Fruit fly (Drosophila melanogaster): ENCODE measurements around the gene btsz.
A peak's percentile ranks its signal among the peaks of the same experiment; 100 is the strongest.

The btsz gene

DNA sequence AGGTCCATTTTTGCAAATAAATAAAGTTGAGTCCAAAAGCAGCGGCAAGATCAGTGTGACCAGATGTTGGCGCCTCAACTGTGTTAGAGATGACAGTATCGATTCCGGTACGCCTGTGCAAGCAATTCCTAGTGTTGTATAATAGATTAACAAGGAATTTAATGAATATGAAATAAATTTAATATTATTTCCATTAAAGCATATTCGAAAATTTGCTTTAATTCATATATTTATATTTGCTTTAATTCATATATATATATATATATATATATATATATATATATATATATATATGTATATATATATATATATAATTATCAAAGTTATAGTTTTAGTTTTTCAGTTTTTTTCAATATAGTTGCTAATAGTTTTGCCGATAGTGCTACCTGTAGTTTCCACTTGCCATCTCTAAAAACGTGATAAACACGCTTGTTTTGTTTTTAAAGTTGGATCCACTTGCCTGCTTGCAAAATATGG lies 23.0 kb upstream of the btsz start, which contains the start of the genes Nup93-2 and CG3817 (continued):
- TF ChIP-seq dac (GFP tag; optimal IDR thresholded peaks at IDR 0.05) (no peak), CG31627 (GFP tag; optimal IDR thresholded peaks at IDR 0.05) (peak; percentile 37), Sox14 (GFP tag; optimal IDR thresholded peaks at IDR 0.05) (peak; percentile 23), CG10631 (GFP tag; optimal IDR thresholded peaks at IDR 0.05) (no peak), CG8319 (GFP tag; optimal IDR thresholded peaks at IDR 0.05) (peak; percentile 48), Eip75B (GFP tag; optimal IDR thresholded peaks at IDR 0.05) (peak; percentile 45), Eip78C (GFP tag) (peak; percentile 92), CG10669 (GFP tag; optimal IDR thresholded peaks at IDR 0.05) (no peak), CG15336 (GFP tag; IDR thresholded peaks at IDR 0.05) (peak; percentile 26; the same call in 1 of the 2 replicates), achi (GFP tag; optimal IDR thresholded peaks at IDR 0.05) (no peak), CG3032 (tag; optimal IDR thresholded peaks at IDR 0.05) (peak; percentile 78), fd59A (GFP tag; optimal IDR thresholded peaks at IDR 0.05) (no peak), svp (GFP tag) (no peak), CG6854 (GFP tag; optimal IDR thresholded peaks at IDR 0.05) (no peak), CG16779 (tag; optimal IDR thresholded peaks at IDR 0.05) (no peak), Sox102F (GFP tag; optimal IDR thresholded peaks at IDR 0.05) (no peak), CG9139 (GFP tag; optimal IDR thresholded peaks at IDR 0.05) (no peak), Gug (GFP tag; IDR thresholded peaks at IDR 0.05) (no peak), OdsH (GFP tag; optimal IDR thresholded peaks at IDR 0.05) (no peak), CG6276 (GFP tag; optimal IDR thresholded peaks at IDR 0.05) (no peak), dsx (GFP tag; optimal IDR thresholded peaks at IDR 0.05; ENCODE audit: poor library complexity, severe bottlenecking) (peak; percentile 64), fkh (GFP tag; optimal IDR thresholded peaks at IDR 0.05) (no peak), Smox (GFP tag; optimal IDR thresholded peaks at IDR 0.05) (no peak), CG6792 (GFP tag; optimal IDR thresholded peaks at IDR 0.05) (peak; percentile 65), vri (GFP tag; optimal IDR thresholded peaks at IDR 0.05) (no peak), topi (GFP tag; optimal IDR thresholded peaks at IDR 0.05) (peak; percentile 58), CG6808 (GFP tag; optimal IDR thresholded peaks at IDR 0.05) (no peak), CG11762 (GFP tag; optimal IDR thresholded peaks at IDR 0.05; ENCODE audit: insufficient read depth) (no peak), esn (GFP tag; optimal IDR thresholded peaks at IDR 0.05) (peak; percentile 70), net (GFP tag; optimal IDR thresholded peaks at IDR 0.05) (no peak), Hr38 (GFP tag; optimal IDR thresholded peaks at IDR 0.05) (no peak), Blimp-1 (GFP tag; optimal IDR thresholded peaks at IDR 0.05) (no peak)

DNA sequence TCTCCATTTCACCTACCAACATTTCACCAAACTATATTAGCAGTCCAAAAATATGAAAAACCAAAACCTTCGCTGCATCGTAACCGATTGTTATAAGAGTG lies 19.3 kb upstream of the btsz start, which contains the start of gene CG14860:
TSS of gene CG14860 (plus strand) at position 2 of the 101 bp plus-strand sequence.
- TF ChIP-seq achi (GFP tag; optimal IDR thresholded peaks at IDR 0.05) (no peak), eg (GFP tag; IDR thresholded peaks at IDR 0.05) (no peak), CG8319 (GFP tag; optimal IDR thresholded peaks at IDR 0.05) (no peak), Sox102F (GFP tag; optimal IDR thresholded peaks at IDR 0.05) (no peak), dsx (GFP tag; optimal IDR thresholded peaks at IDR 0.05; ENCODE audit: poor library complexity, severe bottlenecking) (no peak), CG1621 (tag; optimal IDR thresholded peaks at IDR 0.05) (no peak), CG11762 (GFP tag; optimal IDR thresholded peaks at IDR 0.05; ENCODE audit: insufficient read depth) (no peak), Eip93F (GFP tag; optimal IDR thresholded peaks at IDR 0.05) (no peak), Blimp-1 (GFP tag; optimal IDR thresholded peaks at IDR 0.05) (no peak), CG9139 (GFP tag; optimal IDR thresholded peaks at IDR 0.05) (no peak)

DNA sequence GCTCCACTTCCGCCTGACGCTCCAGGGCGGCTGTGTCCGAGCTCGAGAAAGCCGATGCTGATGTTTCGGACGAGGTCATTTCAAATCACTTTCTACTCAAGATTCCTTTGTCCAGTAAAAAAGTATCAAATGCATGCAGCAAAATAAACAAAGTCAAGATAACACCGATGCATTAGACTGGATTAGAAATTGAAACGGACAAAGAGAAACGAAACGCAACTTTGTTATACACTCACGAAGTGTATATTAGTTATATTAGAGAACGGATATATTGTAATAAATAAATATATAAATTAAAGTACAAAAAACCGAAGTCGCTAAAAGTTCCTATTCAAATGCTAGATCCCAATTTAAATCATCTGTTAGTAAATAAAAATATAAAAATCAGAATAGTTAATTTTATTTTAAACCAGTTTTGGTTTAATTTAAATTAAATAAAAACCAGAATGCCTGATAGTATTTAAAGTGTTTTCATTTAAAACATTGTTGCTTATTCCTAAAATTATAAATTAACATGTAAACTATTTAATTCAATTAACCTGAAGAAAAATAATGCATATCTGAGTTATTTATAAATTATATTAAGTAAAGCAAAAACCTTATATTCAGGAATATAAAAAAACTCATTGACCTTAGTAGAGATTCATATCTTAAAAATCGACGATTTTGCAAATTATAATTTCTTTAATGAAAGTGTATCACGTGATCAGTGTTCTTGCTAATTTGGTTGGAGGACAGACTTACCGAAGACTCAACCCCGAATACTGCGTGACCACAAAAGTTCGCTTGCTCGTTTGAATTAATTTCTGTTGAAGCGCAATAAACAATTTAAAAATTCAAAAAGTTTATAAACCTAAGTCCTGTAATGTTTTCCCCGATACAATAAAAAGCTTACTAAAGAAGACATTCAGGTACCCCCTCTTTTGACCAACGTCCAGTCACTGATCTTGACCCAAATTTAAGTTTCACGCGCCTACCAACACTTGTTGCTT lies 18.8 kb upstream of the btsz start, which contains the start of gene Dph2:
TSS of gene Dph2 (minus strand) at position 164 of the 992 bp plus-strand sequence.
- TF ChIP-seq eg (GFP tag; IDR thresholded peaks at IDR 0.05) (peak; percentile 92), Lpt (GFP tag; optimal IDR thresholded peaks at IDR 0.05) (peak; percentile 29), CG1621 (tag; optimal IDR thresholded peaks at IDR 0.05) (no peak), Gug (GFP tag; IDR thresholded peaks at IDR 0.05) (peak; percentile 66; the same call in 1 of the 2 replicates), Blimp-1 (GFP tag; optimal IDR thresholded peaks at IDR 0.05) (peak; percentile 27), CG3032 (tag; optimal IDR thresholded peaks at IDR 0.05) (peak; percentile 49), CG8119 (GFP tag; IDR thresholded peaks at IDR 0.05) (peak; percentile 75; the same call in 2 of the 3 replicates), CG34406 (GFP tag; optimal IDR thresholded peaks at IDR 0.05) (peak; percentile 39), pdm3 (GFP tag; optimal IDR thresholded peaks at IDR 0.05) (no peak), net (GFP tag; optimal IDR thresholded peaks at IDR 0.05) (no peak), Hr39 (GFP tag; optimal IDR thresholded peaks at IDR 0.05) (peak; percentile 72), CG10669 (GFP tag; optimal IDR thresholded peaks at IDR 0.05) (no peak), CG6163 (GFP tag; IDR thresholded peaks at IDR 0.05) (peak; percentile 45), CG15336 (GFP tag; IDR thresholded peaks at IDR 0.05) (peak; percentile 70; the same call in 1 of the 2 replicates), Sox15 (GFP tag; optimal IDR thresholded peaks at IDR 0.05) (peak; percentile 17), Ets21C (GFP tag; optimal IDR thresholded peaks at IDR 0.05) (no peak), OdsH (GFP tag; optimal IDR thresholded peaks at IDR 0.05) (no peak), CG11762 (GFP tag; optimal IDR thresholded peaks at IDR 0.05; ENCODE audit: insufficient read depth) (peak; percentile 2), CG3919 (GFP tag; optimal IDR thresholded peaks at IDR 0.05) (no peak), CG8632 (GFP tag; optimal IDR thresholded peaks at IDR 0.05) (peak; percentile 14), salr (GFP tag; optimal IDR thresholded peaks at IDR 0.05) (no peak)

All from whole organism, prepupa.